Worm (Caenorhabditis elegans): ENCODE measurements around the gene srz-79.

The srz-79 gene

ce11 chrIV:3477124-3477523 lies 16.3 kb upstream of the srz-79 start, which contains the start of gene srz-69:
Gene srz-69, minus strand, starts transcription at chrIV:3477224.
- TF ChIP-seq ceh-40 (GFP tag; IDR thresholded peaks at IDR 0.05) (no peak), B0019.2 (GFP tag; conservative IDR thresholded peaks at IDR 0.05) (no peak), Y95B8A.8 (GFP tag; IDR thresholded peaks at IDR 0.05) (no peak), F33H1.4 (GFP tag; IDR thresholded peaks at IDR 0.05) (no peak), gei-17 (GFP tag; optimal IDR thresholded peaks at IDR 0.05) (no peak), K11D2.4 (GFP tag; IDR thresholded peaks at IDR 0.05) (no peak), madf-10 (tag; optimal IDR thresholded peaks at IDR 0.05) (no peak), nhr-90 (tag; optimal IDR thresholded peaks at IDR 0.05) (no peak), ztf-6 (GFP tag; IDR thresholded peaks at IDR 0.05) (no peak), Y67H2A.10 (GFP tag; conservative IDR thresholded peaks at IDR 0.05) (no peak), F52B5.7 (tag; optimal IDR thresholded peaks at IDR 0.05) (no peak), F57A8.1 (GFP tag; optimal IDR thresholded peaks at IDR 0.05) (no peak), rec-8 (tag; optimal IDR thresholded peaks at IDR 0.05) (no peak), pha-4 (tag; optimal IDR thresholded peaks at IDR 0.05) (no peak)

- TF ChIP-seq madf-6 (GFP tag; IDR thresholded peaks at IDR 0.05) (no peak), C06A6.2 (GFP tag; conservative IDR thresholded peaks at IDR 0.05) (no peak), C17E4.6 (GFP tag; IDR thresholded peaks at IDR 0.05) (no peak), nhr-120 (GFP tag; IDR thresholded peaks at IDR 0.05) (no peak), lag-1 (GFP tag; IDR thresholded peaks at IDR 0.05) (no peak), mes-4 (tag; optimal IDR thresholded peaks at IDR 0.05) (no peak), cebp-1 (GFP tag; IDR thresholded peaks at IDR 0.05) (no peak), cebp-1 (tag; optimal IDR thresholded peaks at IDR 0.05) (no peak), pbrm-1 (GFP tag; IDR thresholded peaks at IDR 0.05) (no peak), lsl-1 (GFP tag; optimal IDR thresholded peaks at IDR 0.05) (no peak), Y53F4B.3 (GFP tag; IDR thresholded peaks at IDR 0.05) (no peak), chd-7 (tag; optimal IDR thresholded peaks at IDR 0.05) (no peak)
Measured at ce11 chrIV:3478911-3479385, 14.5 kb upstream of the srz-79 start, which contains the start of the genes srz-70 and C09G12.5. Gene srz-70, minus strand, starts transcription at chrIV:3479011. Gene C09G12.5, plus strand, starts transcription at chrIV:3479335.

- TF ChIP-seq snpc-3.4 (tag; optimal IDR thresholded peaks at IDR 0.05) (no peak), F52B5.7 (tag; optimal IDR thresholded peaks at IDR 0.05) (no peak), bed-2 (GFP tag; IDR thresholded peaks at IDR 0.05) (no peak), nfya-2 (GFP tag; IDR thresholded peaks at IDR 0.05) (no peak), rec-8 (tag; optimal IDR thresholded peaks at IDR 0.05) (no peak), him-1 (tag; optimal IDR thresholded peaks at IDR 0.05) (no peak), F33H1.4 (GFP tag; IDR thresholded peaks at IDR 0.05) (no peak), tlf-1 (GFP tag; optimal IDR thresholded peaks at IDR 0.05) (no peak), T07F8.4 (tag; optimal IDR thresholded peaks at IDR 0.05) (no peak), madf-3 (GFP tag; IDR thresholded peaks at IDR 0.05) (no peak), pbrm-1 (GFP tag; IDR thresholded peaks at IDR 0.05) (no peak), lsy-27 (tag; optimal IDR thresholded peaks at IDR 0.05; ENCODE audit: borderline replicate concordance, insufficient read depth) (no peak), let-607 (tag; optimal IDR thresholded peaks at IDR 0.05) (no peak), egl-44 (GFP tag; IDR thresholded peaks at IDR 0.05) (no peak)
Measured at ce11 chrIV:3481760-3482159, 11.7 kb upstream of the srz-79 start, which contains the start of gene srz-37. Gene srz-37, minus strand, starts transcription at chrIV:3481860.

Data from whole organism, young adult.